Worm (Caenorhabditis elegans) whole organism, L4 larva: ENCODE data around the gene mlh-1.

Experiments used
- F44E2.7 ChIP-seq: fragments of 200-800 bp; sonication (Bioruptor generic); IDR thresholded peaks from 2 replicates; pipeline ENCODE4 v2.1.2; 2022; ENCODE audit warnings: missing genetic modification characterization, missing compliant biosample characterization
- T26A8.4 ChIP-seq: fragments of 200-800 bp; sonication (Bioruptor generic); IDR thresholded peaks from 2 replicates; pipeline ENCODE4 v1.3.6; 2022; ENCODE audit warnings: missing genetic modification characterization, missing compliant biosample characterization
- nhr-237 ChIP-seq: sonication (generic microtip); optimal IDR thresholded peaks from 2 replicates; lab custom pipeline; 2017; ENCODE audit warnings: missing biosample characterization, missing genetic modification characterization
- skn-1 ChIP-seq: fragments of 150-350 bp; optimal IDR thresholded peaks from 2 replicates; lab custom pipeline; 2014; ENCODE audit warnings: missing biosample characterization, missing genetic modification characterization
- zag-1 ChIP-seq: fragments of 150-350 bp; optimal IDR thresholded peaks from 2 replicates; lab custom pipeline; 2014; ENCODE audit warnings: missing biosample characterization, missing genetic modification characterization

DNA sequence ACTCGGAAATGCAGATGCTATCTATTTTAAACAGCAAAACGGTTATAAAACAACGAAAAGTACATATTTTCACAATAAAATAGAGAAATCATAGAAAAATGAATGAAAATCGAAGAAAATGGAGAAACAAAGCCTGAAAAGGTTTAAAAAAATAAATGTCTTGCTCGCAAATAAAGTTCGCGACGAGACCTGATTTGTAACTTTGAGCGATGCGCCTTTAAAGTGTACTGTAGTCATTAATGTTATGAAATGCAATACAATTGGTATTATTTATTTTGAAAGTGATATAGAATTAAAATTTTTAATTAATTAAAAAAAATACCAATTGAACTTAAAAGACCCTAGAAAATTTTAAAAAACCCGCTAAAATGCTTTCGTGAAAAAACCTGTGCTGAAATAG is 46.9 kb upstream of the mlh-1 start:
- TF ChIP-seq nhr-237 (tag; lab: Kevin White, UChicago) = no peak
- no peak for TF ChIP-seq zag-1 (tag; lab: Kevin White, UChicago)
- no peak for TF ChIP-seq F44E2.7 (GFP tag; lab: Robert Waterston, UW)
- TF ChIP-seq skn-1 (tag; lab: Kevin White, UChicago) = no peak
- TF ChIP-seq T26A8.4 = no peak
